Worm (Caenorhabditis elegans): ENCODE data around the gene R05F9.7.

DNA sequence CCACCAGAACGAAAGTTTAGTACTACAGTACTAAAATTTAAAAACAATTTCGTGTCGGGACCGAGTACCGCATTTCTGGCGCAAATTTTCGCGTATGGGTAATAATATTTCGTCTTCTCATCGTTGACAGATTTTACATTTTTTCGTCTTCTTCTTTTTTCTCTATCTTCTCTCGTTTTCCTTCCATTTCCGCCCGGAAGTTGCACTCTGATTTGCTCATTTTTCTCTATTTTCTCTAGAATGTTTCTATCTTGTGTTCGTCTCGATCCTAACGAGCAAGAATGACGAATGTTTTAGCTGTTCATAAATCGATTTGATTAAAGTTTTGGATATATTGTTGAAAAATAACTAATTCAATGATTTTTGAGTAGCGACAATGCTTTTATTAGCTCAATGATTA, 30.6 kb upstream of the R05F9.7 start:
- TF ChIP-seq lin-32 (GFP tag; optimal IDR thresholded peaks at IDR 0.05) (no peak), nhr-28 (tag; optimal IDR thresholded peaks at IDR 0.05) (no peak), snpc-4 (tag; optimal IDR thresholded peaks at IDR 0.05) (no peak), nhr-12 (tag; optimal IDR thresholded peaks at IDR 0.05) (no peak), nhr-237 (tag; optimal IDR thresholded peaks at IDR 0.05) (no peak)
